Worm (Caenorhabditis elegans) whole organism, late embryonic: Measurements from ENCODE around the gene srg-25.

Experiments used
- F13H6.1 ChIP-seq: sonication (generic microtip); optimal IDR thresholded peaks from 2 replicates; lab custom pipeline; 2016; ENCODE audit warnings: missing genetic modification characterization, missing compliant biosample characterization
- ama-1 ChIP-seq: fragments of 150-350 bp; optimal IDR thresholded peaks from 2 replicates; lab custom pipeline; 2014
- tbx-2 ChIP-seq: sonication (generic microtip); optimal IDR thresholded peaks from 2 replicates; lab custom pipeline; 2016; ENCODE audit warnings: missing genetic modification characterization, missing compliant biosample characterization
- zip-5 ChIP-seq: sonication (generic microtip); optimal IDR thresholded peaks from 2 replicates; lab custom pipeline; 2016; ENCODE audit warnings: missing genetic modification characterization, missing compliant biosample characterization

DNA sequence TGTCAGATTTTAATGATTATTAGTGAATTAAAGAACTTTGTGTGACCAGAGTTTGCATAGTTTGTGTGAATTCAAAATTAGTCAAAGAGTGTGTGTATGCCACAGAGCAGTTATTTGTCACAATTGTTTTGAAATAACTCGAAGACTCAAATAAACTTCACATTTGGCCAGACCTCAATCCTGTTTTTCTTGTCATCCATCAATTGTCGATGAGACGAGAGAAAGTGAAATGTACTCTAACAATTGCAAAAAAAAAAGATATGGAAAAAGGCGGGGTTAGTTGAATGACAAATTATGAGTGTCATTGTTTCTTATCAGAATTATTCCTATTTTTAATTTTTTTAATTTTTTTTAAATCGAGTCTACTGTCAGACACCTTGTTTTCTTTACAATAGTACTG, 19.5 kb upstream of the srg-25 start, which contains the start of gene T09D3.8:
- no peak for TF ChIP-seq ama-1
- TF ChIP-seq F13H6.1 (tag; lab: Kevin White, UChicago): no peak
- TF ChIP-seq zip-5: no peak
- TF ChIP-seq tbx-2 (tag; lab: Kevin White, UChicago): no peak
